Worm (Caenorhabditis elegans) whole organism, young adult: Measurements from ENCODE around the gene str-56.
"Not testable (repeated sequence)": the region's sequence is repeated elsewhere in the genome, so short reads cannot be mapped to it uniquely, and the experiment has no call there.

Experiments used
- attf-5 ChIP-seq: fragments of 200-800 bp; sonication (Bioruptor generic); optimal IDR thresholded peaks from 2 replicates; lab custom pipeline; 2018; ENCODE audit warnings: mild to moderate bottlenecking, missing genetic modification characterization, missing compliant biosample characterization
- ceh-40 ChIP-seq: fragments of 200-800 bp; sonication (Bioruptor generic); IDR thresholded peaks from 2 replicates; pipeline ENCODE4 v1.3.6; 2022; ENCODE audit warnings: missing genetic modification characterization, missing compliant biosample characterization
- hlh-26 ChIP-seq: fragments of 200-800 bp; sonication (Bioruptor generic); conservative IDR thresholded peaks from 2 replicates; pipeline ENCODE4 v1.3.6; 2022; ENCODE audit warnings: missing genetic modification reagents, missing genetic modification characterization, missing compliant biosample characterization
- nhr-179 ChIP-seq: sonication (generic microtip); optimal IDR thresholded peaks from 2 replicates; lab custom pipeline; 2016; ENCODE audit warnings: mild to moderate bottlenecking, missing genetic modification characterization, missing compliant biosample characterization
- pbrm-1 ChIP-seq: fragments of 200-800 bp; sonication (Bioruptor generic); IDR thresholded peaks from 2 replicates; pipeline ENCODE4 v1.3.6; 2022; ENCODE audit warnings: missing genetic modification reagents, missing genetic modification characterization, missing compliant biosample characterization
- tbx-9 ChIP-seq: sonication (generic microtip); optimal IDR thresholded peaks from 2 replicates; lab custom pipeline; 2016; ENCODE audit warnings: borderline replicate concordance, missing genetic modification characterization, inconsistent platforms, missing compliant biosample characterization
- unc-130 ChIP-seq: sonication (generic microtip); optimal IDR thresholded peaks from 2 replicates; lab custom pipeline; 2016; ENCODE audit warnings: missing genetic modification reagents, missing genetic modification characterization, missing compliant biosample characterization
- ztf-6 ChIP-seq: fragments of 200-800 bp; sonication (Bioruptor generic); IDR thresholded peaks from 2 replicates; pipeline ENCODE4 v1.3.6; 2022; ENCODE audit warnings: missing genetic modification reagents, missing genetic modification characterization, missing compliant biosample characterization

ce11 chrV:15850276-15850811 lies 22.0 kb upstream of the str-56 start, which contains the start of gene srh-147:
- not testable (repeated sequence) for TF ChIP-seq unc-130; hlh-26 (GFP tag; lab: Robert Waterston, UW); attf-5 (GFP tag; lab: Kevin White, UChicago); nhr-179 (tag; lab: Kevin White, UChicago); pbrm-1 (GFP tag; lab: Robert Waterston, UW); tbx-9; ceh-40 (GFP tag; lab: Robert Waterston, UW); ztf-6
